Fruit fly (Drosophila melanogaster) whole organism, embryonic: ENCODE measurements around the gene mTerf3.
A peak's percentile ranks its signal among the peaks of the same experiment; 100 is the strongest.

ENCODE experiments used
- Bteb2 ChIP-seq: fragments of 200-800 bp; sonication (Bioruptor generic); optimal IDR thresholded peaks from 2 replicates; lab custom pipeline; 2016; ENCODE audit warnings: missing biosample characterization, missing genetic modification characterization
- CG10462 ChIP-seq: fragments of 200-800 bp; sonication (Bioruptor generic); optimal IDR thresholded peaks from 2 replicates; lab custom pipeline; 2016; ENCODE audit warnings: missing biosample characterization, missing genetic modification characterization
- CG11093 ChIP-seq: fragments of 200-800 bp; sonication (Bioruptor generic); IDR thresholded peaks from 3 replicates; pipeline ENCODE4 v1.3.6; 2022; ENCODE audit warnings: missing biosample characterization, missing genetic modification characterization
- CG12104 ChIP-seq: fragments of 200-800 bp; sonication (Bioruptor generic); optimal IDR thresholded peaks from 3 replicates; lab custom pipeline; 2016; ENCODE audit warnings: missing biosample characterization, missing genetic modification characterization
- CG13775 ChIP-seq: fragments of 200-800 bp; sonication (Bioruptor generic); optimal IDR thresholded peaks from 3 replicates; lab custom pipeline; 2017; ENCODE audit warnings: missing biosample characterization, mild to moderate bottlenecking, missing genetic modification characterization
- CG15479 ChIP-seq: fragments of 200-800 bp; sonication (Bioruptor generic); optimal IDR thresholded peaks from 3 replicates; lab custom pipeline; 2019; ENCODE audit warnings: missing biosample characterization, mild to moderate bottlenecking, missing genetic modification characterization, moderate library complexity
- CG17361 ChIP-seq: fragments of 200-800 bp; sonication (Bioruptor generic); IDR thresholded peaks from 3 replicates; pipeline ENCODE4 v1.3.6; 2022; ENCODE audit warnings: missing biosample characterization, missing genetic modification characterization
- CG17912 ChIP-seq: fragments of 200-800 bp; sonication (Bioruptor generic); optimal IDR thresholded peaks from 2 replicates; lab custom pipeline; 2018; ENCODE audit warnings: missing biosample characterization, mild to moderate bottlenecking, missing genetic modification characterization
- CG2116 ChIP-seq: fragments of 200-800 bp; sonication (Bioruptor generic); optimal IDR thresholded peaks from 3 replicates; lab custom pipeline; 2018; ENCODE audit warnings: missing biosample characterization, mild to moderate bottlenecking, missing genetic modification characterization
- CG2875 ChIP-seq: fragments of 200-800 bp; sonication (Bioruptor generic); optimal IDR thresholded peaks from 2 replicates; lab custom pipeline; 2017; ENCODE audit warnings: missing biosample characterization, mild to moderate bottlenecking, missing genetic modification characterization, missing genetic modification reagents
- CG31224 ChIP-seq: fragments of 200-800 bp; sonication (Bioruptor generic); IDR thresholded peaks from 2 replicates; pipeline ENCODE4 v1.3.6; 2022; ENCODE audit warnings: missing biosample characterization, missing genetic modification characterization
- CG34376 ChIP-seq: fragments of 200-800 bp; sonication (Bioruptor generic); optimal IDR thresholded peaks from 2 replicates; lab custom pipeline; 2018; ENCODE audit warnings: missing biosample characterization, mild to moderate bottlenecking, missing genetic modification characterization
- CG3726 ChIP-seq: fragments of 200-800 bp; sonication (Bioruptor generic); IDR thresholded peaks from 3 replicates; pipeline ENCODE4, ENCODE4 v1.3.6; 2022; ENCODE audit warnings: missing biosample characterization, missing genetic modification characterization
- CG4328 ChIP-seq: fragments of 200-800 bp; sonication (Bioruptor generic); optimal IDR thresholded peaks from 3 replicates; lab custom pipeline; 2017; ENCODE audit warnings: missing biosample characterization, missing genetic modification reagents, missing genetic modification characterization
- CG4360 ChIP-seq: fragments of 200-800 bp; sonication (Bioruptor generic); IDR thresholded peaks from 2 replicates; pipeline ENCODE4 v1.3.6; 2022; ENCODE audit warnings: missing biosample characterization, missing genetic modification characterization
- CG4424 ChIP-seq: fragments of 200-800 bp; sonication (Bioruptor generic); optimal IDR thresholded peaks from 3 replicates; lab custom pipeline; 2016; ENCODE audit warnings: missing biosample characterization, missing genetic modification characterization
- CG4707 ChIP-seq: fragments of 200-800 bp; sonication (Bioruptor generic); optimal IDR thresholded peaks from 2 replicates; lab custom pipeline; 2018; ENCODE audit warnings: missing biosample characterization, mild to moderate bottlenecking, missing genetic modification characterization, moderate library complexity
- CG5953 ChIP-seq: fragments of 200-800 bp; sonication (Bioruptor generic); IDR thresholded peaks from 2 replicates; pipeline ENCODE4 v1.3.6; 2022; ENCODE audit warnings: missing biosample characterization, missing genetic modification characterization
- CG6254 ChIP-seq: fragments of 200-800 bp; sonication (Bioruptor generic); optimal IDR thresholded peaks from 3 replicates; lab custom pipeline; 2017; ENCODE audit warnings: mild to moderate bottlenecking, missing biosample characterization, missing genetic modification reagents, missing genetic modification characterization
- CG7839 ChIP-seq: fragments of 200-800 bp; sonication (Bioruptor generic); optimal IDR thresholded peaks from 3 replicates; lab custom pipeline; 2018; ENCODE audit warnings: missing biosample characterization, mild to moderate bottlenecking, missing genetic modification characterization, moderate library complexity
- CG9215 ChIP-seq: fragments of 200-800 bp; sonication (Bioruptor generic); IDR thresholded peaks from 2 replicates; pipeline ENCODE4 v1.3.6; 2022; ENCODE audit warnings: missing biosample characterization, missing genetic modification characterization
- CTCF ChIP-seq: fragments of 200-800 bp; sonication (Bioruptor generic); optimal IDR thresholded peaks from 2 replicates; lab custom pipeline; 2017; ENCODE audit warnings: missing biosample characterization, mild to moderate bottlenecking, missing genetic modification characterization, moderate library complexity
- Dip2 ChIP-seq: fragments of 200-800 bp; sonication (Bioruptor generic); IDR thresholded peaks from 2 replicates; pipeline ENCODE4 v1.3.6; 2022; ENCODE audit warnings: missing biosample characterization, missing genetic modification characterization
- Doc2 ChIP-seq: fragments of 200-800 bp; sonication (Bioruptor generic); IDR thresholded peaks from 2 replicates; pipeline ENCODE4 v1.3.6; 2022; ENCODE audit warnings: missing biosample characterization, missing genetic modification characterization
- HLH3B ChIP-seq: fragments of 200-800 bp; sonication (Bioruptor generic); IDR thresholded peaks from 2 replicates; pipeline ENCODE4 v1.3.6; 2022; ENCODE audit warnings: missing biosample characterization, missing genetic modification characterization
- Jarid2 ChIP-seq: fragments of 200-800 bp; sonication (Bioruptor generic); optimal IDR thresholded peaks from 3 replicates; lab custom pipeline; 2017; ENCODE audit warnings: mild to moderate bottlenecking, missing biosample characterization, missing genetic modification reagents, missing genetic modification characterization
- Lhr ChIP-seq: fragments of 200-800 bp; sonication (Bioruptor generic); optimal IDR thresholded peaks from 3 replicates; lab custom pipeline; 2017; ENCODE audit warnings: mild to moderate bottlenecking, missing biosample characterization, missing genetic modification reagents, missing genetic modification characterization
- MBD-R2 ChIP-seq: fragments of 200-800 bp; sonication (Bioruptor generic); IDR thresholded peaks from 2 replicates; pipeline ENCODE4 v1.3.6; 2022; ENCODE audit warnings: missing biosample characterization, missing genetic modification characterization
- MTF-1 ChIP-seq: fragments of 200-800 bp; sonication (Bioruptor generic); optimal IDR thresholded peaks from 2 replicates; lab custom pipeline; 2018; ENCODE audit warnings: missing biosample characterization, mild to moderate bottlenecking, missing genetic modification characterization, borderline replicate concordance
- Six4 ChIP-seq: fragments of 200-800 bp; sonication (Bioruptor generic); optimal IDR thresholded peaks from 2 replicates; lab custom pipeline; 2016; ENCODE audit warnings: missing biosample characterization, missing genetic modification characterization
- Sry-β ChIP-seq: fragments of 200-800 bp; sonication (Bioruptor generic); optimal IDR thresholded peaks from 2 replicates; lab custom pipeline; 2018; ENCODE audit warnings: missing biosample characterization, mild to moderate bottlenecking, missing genetic modification characterization, moderate library complexity
- ac ChIP-seq: fragments of 200-800 bp; sonication (Bioruptor generic); optimal IDR thresholded peaks from 3 replicates; lab custom pipeline; 2017; ENCODE audit warnings: missing biosample characterization, mild to moderate bottlenecking, missing genetic modification characterization
- ato ChIP-seq: fragments of 200-800 bp; sonication (Bioruptor generic); IDR thresholded peaks from 2 replicates; pipeline ENCODE4 v1.3.6; 2022; ENCODE audit warnings: missing biosample characterization, missing genetic modification characterization; ENCODE audit not compliant: partially characterized antibody
- bab2 ChIP-seq: fragments of 200-800 bp; sonication (Bioruptor generic); optimal IDR thresholded peaks from 2 replicates; lab custom pipeline; 2016; ENCODE audit warnings: missing biosample characterization, missing genetic modification characterization
- bigmax ChIP-seq: fragments of 200-800 bp; sonication (Bioruptor generic); optimal IDR thresholded peaks from 2 replicates; lab custom pipeline; 2018; ENCODE audit warnings: missing biosample characterization, mild to moderate bottlenecking, missing genetic modification characterization
- br ChIP-seq: fragments of >200 bp; optimal IDR thresholded peaks from 2 replicates; lab custom pipeline; 2017
- cas ChIP-seq: fragments of 200-800 bp; sonication (Bioruptor generic); IDR thresholded peaks from 2 replicates; pipeline ENCODE4 v1.3.6; 2022; ENCODE audit warnings: missing biosample characterization, missing genetic modification characterization
- cato ChIP-seq: fragments of 200-800 bp; sonication (Bioruptor generic); optimal IDR thresholded peaks from 2 replicates; lab custom pipeline; 2016; ENCODE audit warnings: missing biosample characterization, missing genetic modification characterization, borderline replicate concordance
- en ChIP-seq: fragments of 200-800 bp; sonication (Bioruptor generic); optimal IDR thresholded peaks from 2 replicates; lab custom pipeline; 2016; ENCODE audit warnings: missing biosample characterization, missing genetic modification characterization
- gsb ChIP-seq: fragments of 200-800 bp; sonication (Bioruptor generic); IDR thresholded peaks from 2 replicates; pipeline ENCODE4 v1.3.6; 2022; ENCODE audit warnings: missing biosample characterization, missing genetic modification characterization
- gt ChIP-seq: fragments of 200-800 bp; sonication (Bioruptor generic); IDR thresholded peaks from 2 replicates; pipeline ENCODE4 v1.3.6; 2022; ENCODE audit warnings: missing biosample characterization, missing genetic modification characterization
- ham ChIP-seq: fragments of 200-800 bp; sonication (Bioruptor generic); IDR thresholded peaks from 2 replicates; pipeline ENCODE4 v1.3.6; 2022; ENCODE audit warnings: missing biosample characterization, missing genetic modification characterization
- ind ChIP-seq: fragments of 200-800 bp; sonication (Bioruptor generic); optimal IDR thresholded peaks from 3 replicates; lab custom pipeline; 2016; ENCODE audit warnings: missing biosample characterization, missing genetic modification characterization
- knrl ChIP-seq: fragments of 200-800 bp; sonication (Bioruptor generic); IDR thresholded peaks from 3 replicates; pipeline ENCODE4 v1.3.6; 2022; ENCODE audit warnings: missing biosample characterization, missing genetic modification characterization; ENCODE audit not compliant: partially characterized antibody
- lmd ChIP-seq: fragments of 200-800 bp; sonication (Bioruptor generic); IDR thresholded peaks from 2 replicates; pipeline ENCODE4 v1.3.6; 2022; ENCODE audit warnings: missing biosample characterization, missing genetic modification characterization
- lov ChIP-seq, 2 experiments: fragments of 200-800 bp in 1 of 2; fragments of >200 bp in 1 of 2; sonication (Bioruptor generic) in 1 of 2; IDR thresholded peaks in 1 of 2; optimal IDR thresholded peaks in 1 of 2; 2 replicates in 1 of 2; 3 replicates in 1 of 2; pipeline versions ENCODE4 v1.3.6 to Lab custom; 2017 to 2022; ENCODE audit warnings: missing biosample characterization in 1 of 2, missing genetic modification characterization in 1 of 2
- luna ChIP-seq: fragments of 200-800 bp; sonication (Bioruptor generic); optimal IDR thresholded peaks from 2 replicates; lab custom pipeline; 2016; ENCODE audit warnings: missing biosample characterization, missing genetic modification characterization
- org-1 ChIP-seq: fragments of 200-800 bp; sonication (Bioruptor generic); optimal IDR thresholded peaks from 2 replicates; lab custom pipeline; 2017; ENCODE audit warnings: missing biosample characterization, missing genetic modification characterization
- peb ChIP-seq: fragments of 200-800 bp; sonication (Bioruptor generic); IDR thresholded peaks from 2 replicates; pipeline ENCODE4 v1.3.6; 2022; ENCODE audit warnings: missing biosample characterization, missing genetic modification characterization
- wor ChIP-seq: fragments of 200-800 bp; sonication (Bioruptor generic); IDR thresholded peaks from 2 replicates; pipeline ENCODE4 v1.3.6; 2022; ENCODE audit warnings: missing biosample characterization, missing genetic modification characterization
- zfh1 ChIP-seq: fragments of 200-800 bp; sonication (Bioruptor generic); IDR thresholded peaks from 3 replicates; pipeline ENCODE4 v1.3.6; 2022; ENCODE audit warnings: missing biosample characterization, missing genetic modification characterization

Gene mTerf3

dm6 chr3L:20508136-20508635 lies 12.4 kb downstream of the mTerf3 start (continued):
- peak; percentile 83 for TF ChIP-seq peb (GFP tag; lab: Robert Waterston, UW)
- TF ChIP-seq ham (GFP tag; lab: Robert Waterston, UW), result peak; percentile 79; the same call in 1 of the 2 replicates
- peak; percentile 92 for TF ChIP-seq CG12104 (GFP tag; lab: Kevin White, UChicago)
- TF ChIP-seq CG3726, result no peak
- TF ChIP-seq Doc2 (GFP tag; lab: Robert Waterston, UW), result no peak
- peak; percentile 80 for TF ChIP-seq CG10462 (GFP tag; lab: Kevin White, UChicago)
- peak; percentile 89 for TF ChIP-seq Six4 (GFP tag; lab: Kevin White, UChicago)
- peak; percentile 34 for TF ChIP-seq CTCF (GFP tag; lab: Kevin White, UChicago)
- peak; percentile 20 for TF ChIP-seq CG17912
- TF ChIP-seq en (GFP tag; lab: Kevin White, UChicago), result peak; percentile 67
- peak; percentile 91 for TF ChIP-seq CG11093
- TF ChIP-seq CG7839 (tag; lab: Kevin White, UChicago), result peak; percentile 96
- peak; percentile 79 for TF ChIP-seq cato (GFP tag; lab: Kevin White, UChicago)
- TF ChIP-seq knrl (GFP tag; lab: Robert Waterston, UW), result peak; percentile 63; the same call in 2 of the 3 replicates
- TF ChIP-seq CG5953 (GFP tag; lab: Robert Waterston, UW), result peak; percentile 78
- peak; percentile 96 for TF ChIP-seq CG34376 (GFP tag; lab: Kevin White, UChicago)
- TF ChIP-seq bigmax (GFP tag; lab: Kevin White, UChicago), result peak; percentile 30
- peak; percentile 15 for TF ChIP-seq Sry-β (GFP tag; lab: Kevin White, UChicago)
- TF ChIP-seq cas (GFP tag; lab: Robert Waterston, UW), result peak; percentile 92
- TF ChIP-seq lmd, result peak; percentile 96
- TF ChIP-seq org-1 (GFP tag; lab: Kevin White, UChicago), result peak; percentile 89
- TF ChIP-seq CG4360, result 0 out of 2 replicates have a peak, but pooled peaks have one; percentile 12
- TF ChIP-seq Dip2 (GFP tag; lab: Robert Waterston, UW), result peak; percentile 66
- TF ChIP-seq gsb (GFP tag; lab: Robert Waterston, UW), result peak; percentile 92
- peak; percentile 81 for TF ChIP-seq MTF-1
- TF ChIP-seq lov (optimal IDR thresholded peaks at IDR 0.05; lab: Kevin White, UChicago), result no peak
- TF ChIP-seq lov (GFP tag; IDR thresholded peaks at IDR 0.05; lab: Robert Waterston, UW), result peak; percentile 90
- no peak for TF ChIP-seq CG15479 (GFP tag; lab: Kevin White, UChicago)
- TF ChIP-seq wor (GFP tag; lab: Robert Waterston, UW), result peak; percentile 42; the same call in 1 of the 2 replicates
- TF ChIP-seq ac, result peak; percentile 13
- peak; percentile 53 for TF ChIP-seq CG2116 (GFP tag; lab: Kevin White, UChicago)
- peak; percentile 96 for TF ChIP-seq ind
- peak; percentile 87 for TF ChIP-seq MBD-R2 (GFP tag; lab: Robert Waterston, UW)
- peak; percentile 94 for TF ChIP-seq CG4424 (GFP tag; lab: Kevin White, UChicago)
- TF ChIP-seq Bteb2 (GFP tag; lab: Kevin White, UChicago), result peak; percentile 91
- TF ChIP-seq CG9215, result peak; percentile 97
- peak; percentile 74 for TF ChIP-seq CG6254 (GFP tag; lab: Kevin White, UChicago)
- peak; percentile 92 for TF ChIP-seq luna (GFP tag; lab: Kevin White, UChicago)
- TF ChIP-seq CG2875, result peak; percentile 69
- peak; percentile 73 for TF ChIP-seq gt
- TF ChIP-seq CG4707, result peak; percentile 66
- peak; percentile 89 for TF ChIP-seq CG4328 (GFP tag; lab: Kevin White, UChicago)
- TF ChIP-seq CG17361, result peak; percentile 93
- TF ChIP-seq ato (GFP tag; lab: Robert Waterston, UW), result no peak
- peak; percentile 37 for TF ChIP-seq Lhr
- TF ChIP-seq br (lab: Kevin White, UChicago), result no peak
- peak; percentile 89 for TF ChIP-seq CG13775 (GFP tag; lab: Kevin White, UChicago)
- peak; percentile 94 for TF ChIP-seq bab2 (GFP tag; lab: Kevin White, UChicago)
- TF ChIP-seq zfh1 (GFP tag; lab: Robert Waterston, UW), result peak; percentile 92
- peak; percentile 92 for TF ChIP-seq CG31224 (GFP tag; lab: Robert Waterston, UW)
- peak; percentile 74 for TF ChIP-seq Jarid2 (GFP tag; lab: Kevin White, UChicago)
- peak; percentile 90; the same call in 1 of the 2 replicates for TF ChIP-seq HLH3B
